Worm (Caenorhabditis elegans): Measurements from ENCODE around the gene mrg-1.
A peak's percentile ranks its signal among the peaks of the same experiment; 100 is the strongest.

The mrg-1 gene

DNA sequence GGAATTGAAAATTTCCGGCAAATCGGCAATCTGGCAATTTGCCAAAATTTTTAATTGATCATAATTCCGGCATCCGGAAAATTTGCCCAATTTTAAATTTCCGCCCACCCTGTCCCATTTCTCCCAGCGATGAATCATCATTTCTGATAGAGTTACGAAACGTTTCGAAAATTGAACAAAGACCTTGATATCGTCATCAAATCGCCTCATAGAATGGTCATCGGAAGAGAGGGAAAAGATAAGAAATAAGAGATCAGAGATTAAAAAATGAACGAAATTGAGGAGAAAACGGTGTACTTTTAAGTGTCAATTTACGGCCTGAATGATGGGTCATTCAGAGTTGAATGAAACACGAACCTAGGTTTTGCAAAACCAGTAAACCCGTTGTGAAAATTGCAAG is 26.8 kb downstream of the mrg-1 start:
- TF ChIP-seq aly-2 (tag; optimal IDR thresholded peaks at IDR 0.05) (no peak), nhr-6 (tag; optimal IDR thresholded peaks at IDR 0.05) (no peak), sma-3 (GFP tag; optimal IDR thresholded peaks at IDR 0.05) (peak; percentile 2), Y55F3AM.14 (GFP tag; optimal IDR thresholded peaks at IDR 0.05) (no peak), elt-3 (tag; optimal IDR thresholded peaks at IDR 0.05) (no peak), nhr-25 (tag; optimal IDR thresholded peaks at IDR 0.05) (peak; percentile 19), skn-1 (tag; optimal IDR thresholded peaks at IDR 0.05) (no peak), fos-1 (tag; optimal IDR thresholded peaks at IDR 0.05) (peak; percentile 92), gmeb-1 (tag; optimal IDR thresholded peaks at IDR 0.05) (no peak), blmp-1 (tag; optimal IDR thresholded peaks at IDR 0.05; ENCODE audit: insufficient read depth) (peak; percentile 37), R02D3.7 (tag; optimal IDR thresholded peaks at IDR 0.05) (no peak), ztf-11 (tag; optimal IDR thresholded peaks at IDR 0.05) (no peak), sem-4 (tag; optimal IDR thresholded peaks at IDR 0.05) (peak; percentile 66), sma-9 (GFP tag; optimal IDR thresholded peaks at IDR 0.05) (peak; percentile 80), sma-9 (tag; optimal IDR thresholded peaks at IDR 0.05) (no peak)

DNA sequence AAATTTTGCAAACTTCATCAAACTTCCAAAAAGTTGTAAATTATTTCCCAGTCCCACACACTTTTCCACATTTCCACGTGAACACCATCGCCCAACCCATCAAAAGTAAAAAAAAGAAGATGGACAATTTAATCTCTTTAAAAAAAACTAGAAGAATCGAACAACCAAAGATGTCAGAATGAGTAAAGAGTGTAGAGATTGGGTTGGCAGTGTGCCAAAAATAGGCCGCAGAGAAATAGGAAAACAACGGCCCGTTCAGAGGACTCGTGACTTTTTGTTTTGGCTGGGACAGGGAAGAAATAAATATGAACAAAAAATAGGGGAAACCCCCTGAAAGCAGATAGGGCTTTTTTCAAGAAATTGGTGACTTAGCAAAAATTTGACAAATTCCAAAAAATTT is 31.6 kb downstream of the mrg-1 start:
- TF ChIP-seq Y55F3AM.14 (GFP tag; optimal IDR thresholded peaks at IDR 0.05) (no peak), sma-9 (GFP tag; optimal IDR thresholded peaks at IDR 0.05) (peak; percentile 83), sma-9 (tag; optimal IDR thresholded peaks at IDR 0.05) (no peak), sma-3 (GFP tag; optimal IDR thresholded peaks at IDR 0.05) (peak; percentile 4), nhr-25 (tag; optimal IDR thresholded peaks at IDR 0.05) (peak; percentile 49), egl-27 (tag; optimal IDR thresholded peaks at IDR 0.05) (no peak), lsy-2 (tag; optimal IDR thresholded peaks at IDR 0.05) (peak in 1 of 2 experiments; percentile 19), ztf-4 (tag; optimal IDR thresholded peaks at IDR 0.05) (no peak), sem-4 (tag; optimal IDR thresholded peaks at IDR 0.05) (peak; percentile 85), blmp-1 (tag; optimal IDR thresholded peaks at IDR 0.05; ENCODE audit: insufficient read depth) (peak; percentile 14)

DNA sequence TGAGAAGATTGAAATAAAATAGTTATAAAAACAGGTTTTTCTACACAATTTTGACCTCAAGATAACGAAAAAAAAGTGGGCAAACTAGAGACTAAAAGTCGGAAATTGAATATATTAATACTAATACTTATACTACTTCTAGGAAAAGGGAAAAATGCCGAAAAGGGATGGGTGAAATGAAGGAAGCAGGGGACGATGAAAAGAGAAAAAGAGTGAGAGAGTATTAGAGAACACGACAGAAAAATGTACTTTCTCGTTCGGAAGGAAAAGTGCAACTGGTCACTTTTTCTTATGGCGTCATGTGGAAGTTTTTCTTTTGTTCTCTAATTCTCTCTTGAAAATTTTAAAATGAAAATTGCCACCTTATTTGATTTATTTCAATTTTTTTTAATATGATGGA is 33.1 kb downstream of the mrg-1 start:
- TF ChIP-seq nhr-21 (tag; optimal IDR thresholded peaks at IDR 0.05) (peak; percentile 90), nhr-12 (tag; optimal IDR thresholded peaks at IDR 0.05) (no peak), nhr-77 (tag; optimal IDR thresholded peaks at IDR 0.05) (no peak), ama-1 (optimal IDR thresholded peaks at IDR 0.05) (no peak), alr-1 (tag; optimal IDR thresholded peaks at IDR 0.05) (no peak), unc-62 (GFP tag; optimal IDR thresholded peaks at IDR 0.05) (no peak), crh-2 (tag; optimal IDR thresholded peaks at IDR 0.05) (peak; percentile 82), nhr-23 (tag; optimal IDR thresholded peaks at IDR 0.05) (no peak), ZK546.5 (tag; optimal IDR thresholded peaks at IDR 0.05) (no peak), fos-1 (tag; optimal IDR thresholded peaks at IDR 0.05) (peak; percentile 95), ceh-16 (tag; optimal IDR thresholded peaks at IDR 0.05) (peak; percentile 23), C34F6.9 (tag; optimal IDR thresholded peaks at IDR 0.05) (peak; percentile 80), ztf-4 (tag; optimal IDR thresholded peaks at IDR 0.05) (peak; percentile 13), nhr-10 (tag; optimal IDR thresholded peaks at IDR 0.05) (no peak), mdl-1 (tag; optimal IDR thresholded peaks at IDR 0.05) (peak; percentile 40 to 83), mab-5 (tag; optimal IDR thresholded peaks at IDR 0.05) (peak; percentile 38), lin-39 (tag; optimal IDR thresholded peaks at IDR 0.05) (no peak), peb-1 (tag; optimal IDR thresholded peaks at IDR 0.05) (no peak), nhr-237 (tag; optimal IDR thresholded peaks at IDR 0.05) (no peak), lsy-2 (tag; optimal IDR thresholded peaks at IDR 0.05) (peak; percentile 29 to 88), elt-3 (tag; optimal IDR thresholded peaks at IDR 0.05) (no peak), R02D3.7 (tag; optimal IDR thresholded peaks at IDR 0.05) (no peak), dmd-4 (tag; optimal IDR thresholded peaks at IDR 0.05) (no peak), nhr-11 (tag; optimal IDR thresholded peaks at IDR 0.05) (no peak), nhr-6 (tag; optimal IDR thresholded peaks at IDR 0.05) (peak; percentile 62), snpc-4 (tag; optimal IDR thresholded peaks at IDR 0.05) (no peak), nhr-129 (tag; optimal IDR thresholded peaks at IDR 0.05) (no peak), sem-4 (tag; optimal IDR thresholded peaks at IDR 0.05) (peak; percentile 97), lin-11 (tag; optimal IDR thresholded peaks at IDR 0.05) (no peak), elt-1 (tag; optimal IDR thresholded peaks at IDR 0.05) (no peak), unc-55 (GFP tag; optimal IDR thresholded peaks at IDR 0.05) (peak; percentile 79), ztf-1 (GFP tag; conservative IDR thresholded peaks at IDR 0.05) (no peak), nhr-25 (tag; optimal IDR thresholded peaks at IDR 0.05) (peak; percentile 44), egl-27 (tag; optimal IDR thresholded peaks at IDR 0.05) (peak; percentile 88), mbf-1 (tag; optimal IDR thresholded peaks at IDR 0.05) (no peak), ceh-82 (tag; optimal IDR thresholded peaks at IDR 0.05) (no peak), blmp-1 (tag; optimal IDR thresholded peaks at IDR 0.05; ENCODE audit: insufficient read depth) (peak; percentile 96), Y55F3AM.14 (GFP tag; optimal IDR thresholded peaks at IDR 0.05) (peak; percentile 64), gmeb-1 (tag; optimal IDR thresholded peaks at IDR 0.05) (peak; percentile 2), sma-9 (GFP tag; optimal IDR thresholded peaks at IDR 0.05) (peak; percentile 99), sma-9 (tag; optimal IDR thresholded peaks at IDR 0.05) (no peak), lin-13 (GFP tag; optimal IDR thresholded peaks at IDR 0.05) (peak; percentile 69), zag-1 (tag; optimal IDR thresholded peaks at IDR 0.05) (peak; percentile 41), aly-2 (tag; optimal IDR thresholded peaks at IDR 0.05) (no peak), skn-1 (tag; optimal IDR thresholded peaks at IDR 0.05) (peak; percentile 47), ztf-11 (tag; optimal IDR thresholded peaks at IDR 0.05) (no peak), sma-3 (GFP tag; optimal IDR thresholded peaks at IDR 0.05) (peak; percentile 74)
